Worm (Caenorhabditis elegans): ENCODE data around the gene C55B6.5.

The C55B6.5 gene

DNA sequence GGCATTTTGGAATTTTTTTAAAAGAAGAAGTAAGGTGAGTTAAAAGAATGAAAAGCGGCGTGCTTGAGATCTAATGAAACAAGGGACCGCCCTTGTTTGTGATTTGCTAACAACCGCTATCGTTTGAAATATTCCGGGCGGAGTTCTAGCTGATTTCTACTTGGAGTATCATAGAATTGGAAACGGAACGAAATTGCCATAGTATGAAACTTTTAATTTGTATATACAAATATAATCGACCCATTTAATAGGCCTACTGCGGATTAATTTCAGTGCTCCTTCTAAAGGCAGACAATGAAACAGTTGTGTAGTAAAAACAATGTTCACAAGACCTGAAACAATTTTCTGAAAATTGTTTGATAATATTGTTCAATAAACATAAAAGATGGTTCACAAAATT, 13.2 kb downstream of the C55B6.5 start, which contains the start of gene C55B6.7:
Gene C55B6.7 (minus strand): TSS at position 101 of the 400 bp plus-strand sequence.
- TF ChIP-seq nhr-77 (tag; optimal IDR thresholded peaks at IDR 0.05) (no peak), sma-3 (GFP tag; optimal IDR thresholded peaks at IDR 0.05) (no peak), nhr-25 (tag; optimal IDR thresholded peaks at IDR 0.05) (no peak), ztf-11 (tag; optimal IDR thresholded peaks at IDR 0.05) (no peak), alr-1 (tag; optimal IDR thresholded peaks at IDR 0.05) (no peak), skn-1 (tag; optimal IDR thresholded peaks at IDR 0.05) (no peak), blmp-1 (tag; optimal IDR thresholded peaks at IDR 0.05; ENCODE audit: insufficient read depth) (no peak), R02D3.7 (tag; optimal IDR thresholded peaks at IDR 0.05) (no peak), snpc-4 (tag; optimal IDR thresholded peaks at IDR 0.05) (no peak), mbf-1 (tag; optimal IDR thresholded peaks at IDR 0.05) (no peak), elt-3 (tag; optimal IDR thresholded peaks at IDR 0.05) (no peak), ZK546.5 (tag; optimal IDR thresholded peaks at IDR 0.05) (no peak), lin-39 (tag; optimal IDR thresholded peaks at IDR 0.05) (no peak), lin-11 (tag; optimal IDR thresholded peaks at IDR 0.05) (no peak), aly-2 (tag; optimal IDR thresholded peaks at IDR 0.05) (no peak), nhr-129 (tag; optimal IDR thresholded peaks at IDR 0.05) (no peak), lin-13 (GFP tag; optimal IDR thresholded peaks at IDR 0.05) (no peak), sma-9 (GFP tag; optimal IDR thresholded peaks at IDR 0.05) (no peak), sma-9 (tag; optimal IDR thresholded peaks at IDR 0.05) (no peak), nhr-11 (tag; optimal IDR thresholded peaks at IDR 0.05) (no peak)

DNA sequence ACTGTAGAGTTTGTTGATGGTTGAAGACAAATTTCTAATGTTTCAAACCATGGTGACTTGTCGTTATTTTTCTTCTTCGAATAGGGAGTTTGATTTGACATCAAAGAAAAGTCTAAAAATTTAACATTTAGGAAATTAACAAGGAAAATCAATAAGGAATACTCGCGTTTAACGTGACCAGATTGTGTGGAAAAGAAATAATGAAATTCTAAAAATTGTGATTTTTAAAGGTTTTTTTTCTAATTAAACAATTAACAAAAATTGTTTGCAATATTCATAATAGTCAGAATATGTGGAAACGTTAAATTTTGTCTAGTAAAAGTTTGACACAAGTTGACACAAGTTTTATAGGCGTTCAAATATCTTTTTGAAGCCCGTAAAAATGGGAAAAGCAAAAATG, 17.5 kb downstream of the C55B6.5 start, which contains the start of gene C55B6.4:
Gene C55B6.4 (minus strand): TSS at position 101 of the 400 bp plus-strand sequence.
- TF ChIP-seq mdl-1 (tag; optimal IDR thresholded peaks at IDR 0.05) (no peak), nhr-25 (tag; optimal IDR thresholded peaks at IDR 0.05) (no peak), R02D3.7 (tag; optimal IDR thresholded peaks at IDR 0.05) (no peak), sem-4 (tag; optimal IDR thresholded peaks at IDR 0.05) (no peak), Y55F3AM.14 (GFP tag; optimal IDR thresholded peaks at IDR 0.05) (no peak), mbf-1 (tag; optimal IDR thresholded peaks at IDR 0.05) (no peak), nhr-21 (tag; optimal IDR thresholded peaks at IDR 0.05) (no peak), ztf-11 (tag; optimal IDR thresholded peaks at IDR 0.05) (no peak), ztf-1 (GFP tag; conservative IDR thresholded peaks at IDR 0.05) (no peak), sma-9 (GFP tag; optimal IDR thresholded peaks at IDR 0.05) (no peak), sma-9 (tag; optimal IDR thresholded peaks at IDR 0.05) (no peak), nhr-23 (tag; optimal IDR thresholded peaks at IDR 0.05) (no peak), nhr-237 (tag; optimal IDR thresholded peaks at IDR 0.05) (no peak), nhr-6 (tag; optimal IDR thresholded peaks at IDR 0.05) (no peak), C34F6.9 (tag; optimal IDR thresholded peaks at IDR 0.05) (no peak)

DNA sequence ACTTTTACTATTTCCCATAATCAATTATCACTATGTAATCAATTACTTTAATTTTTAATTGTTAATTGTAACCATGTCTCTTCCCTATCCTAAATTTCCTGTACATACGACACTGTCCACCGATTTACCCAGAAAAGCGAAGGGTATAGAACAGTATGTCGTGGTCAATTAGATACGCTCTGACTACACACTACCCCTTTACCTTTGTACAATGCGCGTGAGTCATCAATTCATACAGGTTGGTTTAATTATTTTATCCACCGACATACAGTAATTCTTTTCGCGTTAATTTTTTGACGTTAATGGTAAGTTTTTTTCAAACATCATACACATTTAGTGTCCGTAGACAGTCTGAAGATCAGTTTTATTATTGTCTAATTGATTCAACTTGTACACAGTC, 23.5 kb downstream of the C55B6.5 start:
- TF ChIP-seq unc-39 (tag; optimal IDR thresholded peaks at IDR 0.05): no peak
- TF ChIP-seq nhr-10 (tag; optimal IDR thresholded peaks at IDR 0.05): peak; percentile 83
- no peak for TF ChIP-seq ztf-1 (GFP tag; conservative IDR thresholded peaks at IDR 0.05)
- TF ChIP-seq ztf-4 (tag; optimal IDR thresholded peaks at IDR 0.05): peak; percentile 55
- TF ChIP-seq R02D3.7 (tag; optimal IDR thresholded peaks at IDR 0.05): peak; percentile 54
- TF ChIP-seq ztf-11 (tag; optimal IDR thresholded peaks at IDR 0.05): no peak
- peak; percentile 78 for TF ChIP-seq sma-9 (GFP tag; optimal IDR thresholded peaks at IDR 0.05)
- TF ChIP-seq sma-9 (tag; optimal IDR thresholded peaks at IDR 0.05): no peak
- no peak for TF ChIP-seq nhr-12 (tag; optimal IDR thresholded peaks at IDR 0.05)
- TF ChIP-seq nhr-129 (tag; optimal IDR thresholded peaks at IDR 0.05): peak; percentile 97
- peak; percentile 83 for TF ChIP-seq nhr-237 (tag; optimal IDR thresholded peaks at IDR 0.05)
- no peak for TF ChIP-seq nhr-11 (tag; optimal IDR thresholded peaks at IDR 0.05)
- peak; percentile 92 for TF ChIP-seq gmeb-1 (tag; optimal IDR thresholded peaks at IDR 0.05)
- TF ChIP-seq crh-2 (tag; optimal IDR thresholded peaks at IDR 0.05): peak; percentile 96
- TF ChIP-seq zag-1 (tag; optimal IDR thresholded peaks at IDR 0.05): no peak
- TF ChIP-seq C34F6.9 (tag; optimal IDR thresholded peaks at IDR 0.05): peak; percentile 35
- no peak for TF ChIP-seq lin-39 (tag; optimal IDR thresholded peaks at IDR 0.05)
- TF ChIP-seq fos-1 (tag; optimal IDR thresholded peaks at IDR 0.05): peak; percentile 96
- peak; percentile 89 for TF ChIP-seq nhr-77 (tag; optimal IDR thresholded peaks at IDR 0.05)
- TF ChIP-seq aly-2 (tag; optimal IDR thresholded peaks at IDR 0.05): no peak
- no peak for TF ChIP-seq elt-3 (tag; optimal IDR thresholded peaks at IDR 0.05)
- TF ChIP-seq Y55F3AM.14 (GFP tag; optimal IDR thresholded peaks at IDR 0.05): peak; percentile 38
- TF ChIP-seq ama-1 (optimal IDR thresholded peaks at IDR 0.05): no peak
- peak; percentile 91 for TF ChIP-seq F13H6.1 (tag; optimal IDR thresholded peaks at IDR 0.05)
- peak; percentile 75 for TF ChIP-seq sem-4 (tag; optimal IDR thresholded peaks at IDR 0.05)
- peak; percentile 99 for TF ChIP-seq sma-3 (GFP tag; optimal IDR thresholded peaks at IDR 0.05)
- peak; percentile 38 for TF ChIP-seq ceh-82 (tag; optimal IDR thresholded peaks at IDR 0.05)
- no peak for TF ChIP-seq elt-1 (tag; optimal IDR thresholded peaks at IDR 0.05)
- TF ChIP-seq unc-62 (GFP tag; optimal IDR thresholded peaks at IDR 0.05): peak; percentile 14
- peak; percentile 82 for TF ChIP-seq lin-13 (GFP tag; optimal IDR thresholded peaks at IDR 0.05)
- peak; percentile 22 for TF ChIP-seq skn-1 (tag; optimal IDR thresholded peaks at IDR 0.05)
- TF ChIP-seq egl-27 (tag; optimal IDR thresholded peaks at IDR 0.05): peak; percentile 81
- TF ChIP-seq lin-11 (tag; optimal IDR thresholded peaks at IDR 0.05): no peak
- TF ChIP-seq unc-55 (GFP tag; optimal IDR thresholded peaks at IDR 0.05): no peak
- no peak for TF ChIP-seq nhr-23 (tag; optimal IDR thresholded peaks at IDR 0.05)
- no peak for TF ChIP-seq ZK546.5 (tag; optimal IDR thresholded peaks at IDR 0.05)
- peak; percentile 33 for TF ChIP-seq dmd-4 (tag; optimal IDR thresholded peaks at IDR 0.05)
- TF ChIP-seq mbf-1 (tag; optimal IDR thresholded peaks at IDR 0.05): peak; percentile 55
- peak in 1 of 2 experiments; percentile 21 for TF ChIP-seq mdl-1 (tag; optimal IDR thresholded peaks at IDR 0.05)
- TF ChIP-seq nhr-6 (tag; optimal IDR thresholded peaks at IDR 0.05): peak; percentile 95
- TF ChIP-seq ceh-16 (tag; optimal IDR thresholded peaks at IDR 0.05): peak; percentile 80
- TF ChIP-seq peb-1 (tag; optimal IDR thresholded peaks at IDR 0.05): no peak

Measured in whole organism, L2 larva.